Fruit fly (Drosophila melanogaster): ENCODE results near the gene omd.

- TF ChIP-seq Hmr (GFP tag; optimal IDR thresholded peaks at IDR 0.05) (peak; percentile 56), ato (GFP tag; IDR thresholded peaks at IDR 0.05; ENCODE audit: partially characterized antibody) (no peak), Lpt (GFP tag; optimal IDR thresholded peaks at IDR 0.05) (no peak), eyg (GFP tag; optimal IDR thresholded peaks at IDR 0.05) (no peak), Hand (GFP tag; optimal IDR thresholded peaks at IDR 0.05) (no peak), CG17829 (tag; optimal IDR thresholded peaks at IDR 0.05) (peak; percentile 29), Doc3 (GFP tag; IDR thresholded peaks at IDR 0.05; ENCODE audit: partially characterized antibody) (no peak), Ssrp (tag; optimal IDR thresholded peaks at IDR 0.05) (no peak), CG1024 (GFP tag; IDR thresholded peaks at IDR 0.05) (no peak), CG14710 (tag; optimal IDR thresholded peaks at IDR 0.05) (peak; percentile 99)
Observed at dm6 chr3R:13645874-13646370, 41.1 kb downstream of the omd start, which contains the start of gene sqd.
